Fruit fly (Drosophila melanogaster) whole organism, embryonic: Measurements from ENCODE around the gene CG8301.

ENCODE experiments used
- B-H2 ChIP-seq: fragments of 200-800 bp; sonication (Bioruptor generic); optimal IDR thresholded peaks from 2 replicates; lab custom pipeline; 2018; ENCODE audit warnings: missing biosample characterization, mild to moderate bottlenecking, missing genetic modification characterization
- CG1024 ChIP-seq: fragments of 200-800 bp; sonication (Bioruptor generic); IDR thresholded peaks from 2 replicates; pipeline ENCODE4 v1.3.6; 2022; ENCODE audit warnings: missing biosample characterization, missing genetic modification characterization
- CG10267 ChIP-seq: fragments of 200-800 bp; sonication (Bioruptor generic); optimal IDR thresholded peaks from 2 replicates; lab custom pipeline; 2018; ENCODE audit warnings: missing biosample characterization, mild to moderate bottlenecking, missing genetic modification characterization, moderate library complexity
- CG13424 ChIP-seq: fragments of 200-800 bp; sonication (Bioruptor generic); optimal IDR thresholded peaks from 2 replicates; lab custom pipeline; 2019; ENCODE audit warnings: missing biosample characterization, mild to moderate bottlenecking, missing genetic modification characterization, moderate library complexity
- CG15269 ChIP-seq: fragments of 200-800 bp; sonication (Bioruptor generic); optimal IDR thresholded peaks from 2 replicates; lab custom pipeline; 2018; ENCODE audit warnings: missing biosample characterization, mild to moderate bottlenecking, missing genetic modification characterization, moderate library complexity
- CG15479 ChIP-seq: fragments of 200-800 bp; sonication (Bioruptor generic); optimal IDR thresholded peaks from 3 replicates; lab custom pipeline; 2019; ENCODE audit warnings: missing biosample characterization, mild to moderate bottlenecking, missing genetic modification characterization, moderate library complexity
- CG15514 ChIP-seq: fragments of 200-800 bp; sonication (Bioruptor generic); optimal IDR thresholded peaks from 3 replicates; lab custom pipeline; 2017; ENCODE audit warnings: missing biosample characterization, missing genetic modification characterization, mild to moderate bottlenecking, moderate library complexity, missing genetic modification reagents
- CG17568 ChIP-seq: fragments of 200-800 bp; sonication (Bioruptor generic); optimal IDR thresholded peaks from 2 replicates; lab custom pipeline; 2018; ENCODE audit warnings: missing biosample characterization, mild to moderate bottlenecking, missing genetic modification characterization, moderate library complexity
- CG18262 ChIP-seq: fragments of 200-800 bp; optimal IDR thresholded peaks from 3 replicates; lab custom pipeline; 2019; ENCODE audit warnings: missing biosample characterization, mild to moderate bottlenecking, missing genetic modification characterization, moderate library complexity
- CG18619 ChIP-seq: fragments of 200-800 bp; sonication (Bioruptor generic); optimal IDR thresholded peaks from 3 replicates; lab custom pipeline; 2017; ENCODE audit warnings: missing biosample characterization, mild to moderate bottlenecking, missing genetic modification characterization
- CG32532 ChIP-seq: fragments of 200-800 bp; sonication (Bioruptor generic); IDR thresholded peaks from 2 replicates; pipeline ENCODE4 v1.3.6; 2022; ENCODE audit warnings: missing biosample characterization, missing genetic modification characterization
- CG34376 ChIP-seq: fragments of 200-800 bp; sonication (Bioruptor generic); optimal IDR thresholded peaks from 2 replicates; lab custom pipeline; 2018; ENCODE audit warnings: missing biosample characterization, mild to moderate bottlenecking, missing genetic modification characterization
- CG34422 ChIP-seq: fragments of 200-800 bp; sonication (Bioruptor generic); IDR thresholded peaks from 3 replicates; pipeline ENCODE4 v1.3.6; 2022; ENCODE audit warnings: missing biosample characterization, missing genetic modification characterization
- CG4707 ChIP-seq: fragments of 200-800 bp; sonication (Bioruptor generic); optimal IDR thresholded peaks from 2 replicates; lab custom pipeline; 2018; ENCODE audit warnings: missing biosample characterization, mild to moderate bottlenecking, missing genetic modification characterization, moderate library complexity
- CG7786 ChIP-seq: fragments of 200-800 bp; sonication (Bioruptor generic); optimal IDR thresholded peaks from 2 replicates; lab custom pipeline; 2016; ENCODE audit warnings: missing biosample characterization, missing genetic modification characterization
- CG8924 ChIP-seq: fragments of 200-800 bp; optimal IDR thresholded peaks from 3 replicates; lab custom pipeline; 2019; ENCODE audit warnings: missing biosample characterization, mild to moderate bottlenecking, missing genetic modification characterization, moderate library complexity
- CHES-1-like ChIP-seq: fragments of 200-800 bp; sonication (Bioruptor generic); optimal IDR thresholded peaks from 2 replicates; lab custom pipeline; 2016; ENCODE audit warnings: missing biosample characterization, missing genetic modification characterization
- Dip2 ChIP-seq: fragments of 200-800 bp; sonication (Bioruptor generic); IDR thresholded peaks from 2 replicates; pipeline ENCODE4 v1.3.6; 2022; ENCODE audit warnings: missing biosample characterization, missing genetic modification characterization
- Ets65A ChIP-seq: fragments of 200-800 bp; sonication (Bioruptor generic); peaks from one replicate; lab custom pipeline; 2016; ENCODE audit warnings: missing biosample characterization, missing genetic modification characterization
- H15 ChIP-seq: fragments of 200-800 bp; sonication (Bioruptor generic); IDR thresholded peaks from 3 replicates; pipeline ENCODE4 v1.3.6; 2022; ENCODE audit warnings: missing biosample characterization, missing genetic modification characterization
- HLH3B ChIP-seq: fragments of 200-800 bp; sonication (Bioruptor generic); IDR thresholded peaks from 2 replicates; pipeline ENCODE4 v1.3.6; 2022; ENCODE audit warnings: missing biosample characterization, missing genetic modification characterization
- Kr ChIP-seq: fragments of 200-800 bp; sonication (Bioruptor generic); optimal IDR thresholded peaks from 2 replicates; lab custom pipeline; 2017; ENCODE audit warnings: missing biosample characterization, mild to moderate bottlenecking, missing genetic modification characterization
- Lpt ChIP-seq: fragments of >200 bp; optimal IDR thresholded peaks from 2 replicates; lab custom pipeline; 2018; ENCODE audit warnings: missing biosample characterization, missing genetic modification characterization
- Meics ChIP-seq: fragments of 200-800 bp; sonication (Bioruptor generic); optimal IDR thresholded peaks from 2 replicates; lab custom pipeline; 2017; ENCODE audit warnings: missing biosample characterization, mild to moderate bottlenecking, missing genetic modification characterization
- NK7.1 ChIP-seq: fragments of 200-800 bp; sonication (Bioruptor generic); optimal IDR thresholded peaks from 3 replicates; lab custom pipeline; 2016; ENCODE audit warnings: missing biosample characterization, missing genetic modification characterization
- Nf-YA ChIP-seq: fragments of 200-800 bp; sonication (Bioruptor generic); IDR thresholded peaks from 2 replicates; pipeline ENCODE4 v1.3.6; 2022; ENCODE audit warnings: missing biosample characterization, missing genetic modification characterization
- Pdp1 ChIP-seq, 2 experiments: fragments of 200-800 bp; sonication (Bioruptor generic); optimal IDR thresholded peaks; 3 replicates each; lab custom pipeline; 2016; ENCODE audit warnings: missing biosample characterization in 2 of 2, missing genetic modification characterization in 2 of 2, mild to moderate bottlenecking in 1 of 2, moderate library complexity in 1 of 2
- Ptx1 ChIP-seq: fragments of 200-800 bp; sonication (Bioruptor generic); IDR thresholded peaks from 2 replicates; pipeline ENCODE4 v1.3.6; 2022; ENCODE audit warnings: missing biosample characterization, missing genetic modification characterization
- Side ChIP-seq: fragments of 200-800 bp; sonication (Bioruptor generic); optimal IDR thresholded peaks from 2 replicates; lab custom pipeline; 2016; ENCODE audit warnings: missing biosample characterization, missing genetic modification characterization
- Xbp1 ChIP-seq: fragments of 200-800 bp; sonication (Bioruptor generic); optimal IDR thresholded peaks from 3 replicates; lab custom pipeline; 2016; ENCODE audit warnings: missing biosample characterization, mild to moderate bottlenecking, missing genetic modification characterization
- Xrp1 ChIP-seq: fragments of 200-800 bp; sonication (Bioruptor generic); IDR thresholded peaks from 2 replicates; pipeline ENCODE4 v1.3.6; 2022; ENCODE audit warnings: missing biosample characterization, missing genetic modification characterization
- ap ChIP-seq: fragments of 200-800 bp; sonication (Bioruptor generic); IDR thresholded peaks from 2 replicates; pipeline ENCODE4 v1.3.6; 2022; ENCODE audit warnings: missing biosample characterization, missing genetic modification characterization
- chn ChIP-seq: fragments of 200-800 bp; sonication (Bioruptor generic); optimal IDR thresholded peaks from 2 replicates; lab custom pipeline; 2016; ENCODE audit warnings: missing biosample characterization, missing genetic modification characterization
- exex ChIP-seq: fragments of 200-800 bp; sonication (Bioruptor generic); optimal IDR thresholded peaks from 4 replicates; lab custom pipeline; 2018; ENCODE audit warnings: missing biosample characterization, mild to moderate bottlenecking, missing genetic modification characterization, moderate library complexity
- ftz-f1 ChIP-seq: fragments of 200-800 bp; sonication (Bioruptor generic); optimal IDR thresholded peaks from 2 replicates; lab custom pipeline; 2016; ENCODE audit warnings: missing biosample characterization, missing genetic modification characterization
- ind ChIP-seq: fragments of 200-800 bp; sonication (Bioruptor generic); optimal IDR thresholded peaks from 3 replicates; lab custom pipeline; 2016; ENCODE audit warnings: missing biosample characterization, missing genetic modification characterization
- inv ChIP-seq: fragments of 200-800 bp; sonication (Bioruptor generic); IDR thresholded peaks from 2 replicates; pipeline ENCODE4 v1.3.6; 2022; ENCODE audit warnings: missing biosample characterization, missing genetic modification characterization; ENCODE audit not compliant: partially characterized antibody
- knrl ChIP-seq: fragments of 200-800 bp; sonication (Bioruptor generic); IDR thresholded peaks from 3 replicates; pipeline ENCODE4 v1.3.6; 2022; ENCODE audit warnings: missing biosample characterization, missing genetic modification characterization; ENCODE audit not compliant: partially characterized antibody
- lola ChIP-seq, 3 experiments: fragments of >200 bp in 2 of 3; fragments of 200-800 bp in 1 of 3; sonication (Bioruptor generic) in 1 of 3; optimal IDR thresholded peaks; 2 replicates each; lab custom pipeline; 2017 to 2019; ENCODE audit warnings: missing biosample characterization in 3 of 3, missing genetic modification characterization in 3 of 3, mild to moderate bottlenecking in 1 of 3, moderate library complexity in 1 of 3
- lov ChIP-seq, 2 experiments: fragments of 200-800 bp in 1 of 2; fragments of >200 bp in 1 of 2; sonication (Bioruptor generic) in 1 of 2; IDR thresholded peaks in 1 of 2; optimal IDR thresholded peaks in 1 of 2; 2 replicates in 1 of 2; 3 replicates in 1 of 2; pipeline versions ENCODE4 v1.3.6 to Lab custom; 2017 to 2022; ENCODE audit warnings: missing biosample characterization in 1 of 2, missing genetic modification characterization in 1 of 2
- nau ChIP-seq: fragments of 200-800 bp; sonication (Bioruptor generic); optimal IDR thresholded peaks from 3 replicates; lab custom pipeline; 2017; ENCODE audit warnings: missing biosample characterization, mild to moderate bottlenecking, missing genetic modification characterization, missing genetic modification reagents
- otp ChIP-seq: fragments of 200-800 bp; sonication (Bioruptor generic); IDR thresholded peaks from 3 replicates; pipeline ENCODE4, ENCODE4 v1.3.6; 2022; ENCODE audit warnings: missing biosample characterization, missing genetic modification characterization
- psq ChIP-seq: fragments of 200-800 bp; sonication (Bioruptor generic); optimal IDR thresholded peaks from 2 replicates; lab custom pipeline; 2017; ENCODE audit warnings: missing biosample characterization, missing genetic modification characterization
- sc ChIP-seq, 3 experiments: fragments of >200 bp in 2 of 3; fragments of 200-800 bp in 1 of 3; sonication (Bioruptor generic) in 1 of 3; optimal IDR thresholded peaks; 2 replicates in 2 of 3; 3 replicates in 1 of 3; lab custom pipeline; 2017; ENCODE audit warnings: mild to moderate bottlenecking in 1 of 3, missing biosample characterization in 1 of 3, missing genetic modification characterization in 1 of 3, missing genetic modification reagents in 1 of 3
- sna ChIP-seq: fragments of 200-800 bp; sonication (Bioruptor generic); IDR thresholded peaks from 2 replicates; pipeline ENCODE4 v1.3.6; 2022; ENCODE audit warnings: missing biosample characterization, missing genetic modification characterization; ENCODE audit not compliant: partially characterized antibody
- sqz ChIP-seq: fragments of 200-800 bp; sonication (Bioruptor generic); optimal IDR thresholded peaks from 3 replicates; lab custom pipeline; 2018; ENCODE audit warnings: missing biosample characterization, mild to moderate bottlenecking, missing genetic modification characterization
- toy ChIP-seq: fragments of 200-800 bp; sonication (Bioruptor generic); IDR thresholded peaks from 2 replicates; pipeline ENCODE4 v1.3.6; 2022; ENCODE audit warnings: missing biosample characterization, missing genetic modification characterization
- vvl ChIP-seq: fragments of 200-800 bp; sonication (Bioruptor generic); IDR thresholded peaks from 2 replicates; pipeline ENCODE4 v1.3.6; 2022; ENCODE audit warnings: missing biosample characterization, missing genetic modification characterization
- wek ChIP-seq: fragments of 200-800 bp; sonication (Bioruptor generic); optimal IDR thresholded peaks from 3 replicates; lab custom pipeline; 2018; ENCODE audit warnings: missing biosample characterization, mild to moderate bottlenecking, missing genetic modification characterization, moderate library complexity

Gene CG8301

DNA sequence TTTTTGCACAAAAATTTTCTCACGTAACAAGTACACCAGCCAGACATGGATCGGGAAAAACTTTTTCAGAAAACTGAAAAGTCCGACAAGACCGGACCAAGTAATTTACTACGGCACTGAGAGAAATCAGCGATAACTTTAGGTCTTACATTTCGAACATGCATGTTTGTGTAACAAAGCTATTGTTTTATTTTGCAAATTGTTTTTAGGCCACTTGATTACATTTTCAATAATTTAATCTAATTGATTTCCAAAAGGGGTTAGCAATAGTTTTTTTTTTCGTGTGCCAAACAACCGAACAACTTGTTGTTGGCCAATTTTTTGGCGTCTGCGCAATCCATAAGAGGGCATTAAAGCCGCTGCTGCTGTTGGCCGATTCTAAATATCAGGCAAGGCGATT, 32.0 kb downstream of the CG8301 start (continued):
- TF ChIP-seq Nf-YA = peak; percentile 44; the same call in 1 of the 2 replicates
- peak; percentile 70 for TF ChIP-seq HLH3B (GFP tag; lab: Robert Waterston, UW)
- no peak for TF ChIP-seq CG18262 (tag; lab: Kevin White, UChicago)
- TF ChIP-seq Ets65A (GFP tag; lab: Kevin White, UChicago) = peak; percentile 91
- peak; percentile 44 for TF ChIP-seq NK7.1
- TF ChIP-seq lola (GFP tag; optimal IDR thresholded peaks at IDR 0.05; lab: Kevin White, UChicago) = no peak
- TF ChIP-seq Dip2 (GFP tag; lab: Robert Waterston, UW) = no peak
- TF ChIP-seq wek (GFP tag; lab: Kevin White, UChicago) = no peak
- TF ChIP-seq Xrp1 (GFP tag; lab: Robert Waterston, UW) = peak; percentile 57
- TF ChIP-seq CG10267 = peak; percentile 41
- no peak for TF ChIP-seq CG34376 (GFP tag; lab: Kevin White, UChicago)
- peak; percentile 69 for TF ChIP-seq Meics (GFP tag; lab: Kevin White, UChicago)
- TF ChIP-seq CG4707 (GFP tag; lab: Kevin White, UChicago) = no peak
- TF ChIP-seq sc (optimal IDR thresholded peaks at IDR 0.05; lab: Kevin White, UChicago) = no peak
- no peak for TF ChIP-seq sc (GFP tag; optimal IDR thresholded peaks at IDR 0.05; lab: Kevin White, UChicago)
- TF ChIP-seq Lpt (GFP tag; lab: Kevin White, UChicago) = no peak
- no peak for TF ChIP-seq Kr
- peak; percentile 70 for TF ChIP-seq Xbp1 (GFP tag; lab: Kevin White, UChicago)
- peak; percentile 45; the same call in 1 of the 2 replicates for TF ChIP-seq CG32532 (GFP tag; lab: Robert Waterston, UW)
- TF ChIP-seq CG15269 = peak; percentile 64
- no peak for TF ChIP-seq chn (GFP tag; lab: Kevin White, UChicago)
- peak; percentile 18 for TF ChIP-seq nau (GFP tag; lab: Kevin White, UChicago)
- no peak for TF ChIP-seq psq (GFP tag; lab: Kevin White, UChicago)
- peak; percentile 52 to 54 for TF ChIP-seq Pdp1 (GFP tag; optimal IDR thresholded peaks at IDR 0.05; lab: Kevin White, UChicago)
- 0 out of 3 replicates have a peak, but pooled peaks have one; percentile 39 for TF ChIP-seq H15 (GFP tag; lab: Robert Waterston, UW)
- TF ChIP-seq sqz (GFP tag; lab: Kevin White, UChicago) = no peak
- TF ChIP-seq lov (optimal IDR thresholded peaks at IDR 0.05; lab: Kevin White, UChicago) = no peak
- no peak for TF ChIP-seq lov (GFP tag; IDR thresholded peaks at IDR 0.05; lab: Robert Waterston, UW)
- TF ChIP-seq CG34422 (GFP tag; lab: Robert Waterston, UW) = 0 out of 3 replicates have a peak, but pooled peaks have one; percentile 25
- TF ChIP-seq ap (GFP tag; lab: Robert Waterston, UW) = peak; percentile 46; the same call in 1 of the 2 replicates
- TF ChIP-seq CG7786 (GFP tag; lab: Kevin White, UChicago) = peak; percentile 27
- peak; percentile 27 for TF ChIP-seq CHES-1-like (GFP tag; lab: Kevin White, UChicago)
- peak; percentile 49 for TF ChIP-seq ind (GFP tag; lab: Kevin White, UChicago)
- no peak for TF ChIP-seq CG15479
- peak; percentile 15 for TF ChIP-seq CG8924 (tag; lab: Kevin White, UChicago)
- TF ChIP-seq B-H2 (GFP tag; lab: Kevin White, UChicago) = no peak
- no peak for TF ChIP-seq inv (GFP tag; lab: Robert Waterston, UW)
- TF ChIP-seq otp (GFP tag; lab: Robert Waterston, UW) = peak; percentile 64; the same call in 2 of the 3 replicates
- peak; percentile 65 for TF ChIP-seq CG15514
- no peak for TF ChIP-seq CG18619 (GFP tag; lab: Kevin White, UChicago)
- no peak for TF ChIP-seq toy (GFP tag; lab: Robert Waterston, UW)
- no peak for TF ChIP-seq knrl (GFP tag; lab: Robert Waterston, UW)
- TF ChIP-seq ftz-f1 (GFP tag; lab: Kevin White, UChicago) = no peak
- TF ChIP-seq vvl (GFP tag; lab: Robert Waterston, UW) = peak; percentile 78
- peak; percentile 70 for TF ChIP-seq Ptx1 (GFP tag; lab: Robert Waterston, UW)
- TF ChIP-seq CG17568 (GFP tag; lab: Kevin White, UChicago) = no peak
- peak; percentile 43 for TF ChIP-seq Side
- no peak for TF ChIP-seq exex (tag; lab: Kevin White, UChicago)
- TF ChIP-seq CG13424 (tag; lab: Kevin White, UChicago) = peak; percentile 20
- TF ChIP-seq sna (GFP tag; lab: Robert Waterston, UW) = no peak
- peak; percentile 65 for TF ChIP-seq CG1024 (GFP tag; lab: Robert Waterston, UW)
